Fruit fly (Drosophila melanogaster) whole organism, pupa: ENCODE measurements around the gene CNMa.
A peak's percentile ranks its signal among the peaks of the same experiment; 100 is the strongest.

ENCODE experiments used
- CG10348 ChIP-seq: fragments of 200-800 bp; sonication (Bioruptor generic); IDR thresholded peaks from 2 replicates; pipeline ENCODE4 v1.3.6; 2022; ENCODE audit warnings: missing biosample characterization, missing genetic modification characterization
- CG12605 ChIP-seq: fragments of 200-800 bp; sonication (Bioruptor generic); IDR thresholded peaks from 2 replicates; pipeline ENCODE4 v1.3.6; 2022; ENCODE audit warnings: missing biosample characterization, missing genetic modification characterization
- CG13204 ChIP-seq: fragments of 200-800 bp; sonication (Bioruptor generic); optimal IDR thresholded peaks from 2 replicates; lab custom pipeline; 2018; ENCODE audit warnings: missing biosample characterization, mild to moderate bottlenecking, missing genetic modification characterization, moderate library complexity
- CG14655 ChIP-seq: fragments of 200-800 bp; sonication (Bioruptor generic); optimal IDR thresholded peaks from 3 replicates; lab custom pipeline; 2017; ENCODE audit warnings: mild to moderate bottlenecking, missing biosample characterization, missing genetic modification reagents, missing genetic modification characterization
- CG15710 ChIP-seq: fragments of 200-800 bp; sonication (Bioruptor generic); optimal IDR thresholded peaks from 2 replicates; lab custom pipeline; 2018; ENCODE audit warnings: missing biosample characterization, mild to moderate bottlenecking, missing genetic modification characterization, moderate library complexity
- CG17806 ChIP-seq: fragments of 200-800 bp; sonication (Bioruptor generic); optimal IDR thresholded peaks from 2 replicates; lab custom pipeline; 2018; ENCODE audit warnings: missing biosample characterization, mild to moderate bottlenecking, missing genetic modification characterization, moderate library complexity
- CG32121 ChIP-seq: fragments of 200-800 bp; sonication (Bioruptor generic); IDR thresholded peaks from 2 replicates; pipeline ENCODE4 v1.3.6; 2022; ENCODE audit warnings: missing biosample characterization, missing genetic modification characterization
- CG34367 ChIP-seq: fragments of 200-800 bp; sonication (Bioruptor generic); optimal IDR thresholded peaks from 2 replicates; lab custom pipeline; 2018; ENCODE audit warnings: missing biosample characterization, mild to moderate bottlenecking, missing genetic modification characterization
- CG4496 ChIP-seq: fragments of 200-800 bp; sonication (Bioruptor generic); IDR thresholded peaks from 3 replicates; pipeline ENCODE4 v1.3.6; 2022; ENCODE audit warnings: missing biosample characterization, missing genetic modification characterization
- CG8159 ChIP-seq: fragments of 200-800 bp; sonication (Bioruptor generic); optimal IDR thresholded peaks from 3 replicates; lab custom pipeline; 2018; ENCODE audit warnings: missing biosample characterization, mild to moderate bottlenecking, missing genetic modification characterization, moderate library complexity
- CG8301 ChIP-seq: fragments of 200-800 bp; sonication (Bioruptor generic); optimal IDR thresholded peaks from 2 replicates; lab custom pipeline; 2018; ENCODE audit warnings: missing biosample characterization, mild to moderate bottlenecking, missing genetic modification characterization
- CG9948 ChIP-seq: fragments of 200-800 bp; sonication (Bioruptor generic); optimal IDR thresholded peaks from 2 replicates; lab custom pipeline; 2018; ENCODE audit warnings: missing biosample characterization, mild to moderate bottlenecking, missing genetic modification characterization, moderate library complexity
- D1 ChIP-seq: fragments of 200-800 bp; sonication (Bioruptor generic); optimal IDR thresholded peaks from 2 replicates; lab custom pipeline; 2018; ENCODE audit warnings: missing biosample characterization, mild to moderate bottlenecking, missing genetic modification characterization, moderate library complexity
- EcR ChIP-seq: fragments of 200-800 bp; sonication (Bioruptor generic); optimal IDR thresholded peaks from 3 replicates; lab custom pipeline; 2019; ENCODE audit warnings: missing biosample characterization, missing genetic modification characterization, mild to moderate bottlenecking, moderate library complexity, missing genetic modification reagents
- Ets98B ChIP-seq: fragments of 200-800 bp; sonication (Bioruptor generic); IDR thresholded peaks from 2 replicates; pipeline ENCODE4 v1.3.6; 2022; ENCODE audit warnings: missing biosample characterization, missing genetic modification characterization
- Pif1A ChIP-seq: fragments of 200-800 bp; sonication (Bioruptor generic); optimal IDR thresholded peaks from 3 replicates; lab custom pipeline; 2016; ENCODE audit warnings: missing biosample characterization, missing genetic modification characterization
- Pif1B ChIP-seq: fragments of 200-800 bp; sonication (Bioruptor generic); optimal IDR thresholded peaks from 3 replicates; lab custom pipeline; 2016; ENCODE audit warnings: missing biosample characterization, missing genetic modification characterization
- Snoo ChIP-seq: fragments of 200-800 bp; sonication (Bioruptor generic); optimal IDR thresholded peaks from 3 replicates; lab custom pipeline; 2017; ENCODE audit warnings: missing biosample characterization, mild to moderate bottlenecking, missing genetic modification characterization, inconsistent platforms
- fd96Ca ChIP-seq: fragments of 200-800 bp; sonication (Bioruptor generic); IDR thresholded peaks from 3 replicates; pipeline ENCODE4 v1.3.6; 2022; ENCODE audit warnings: missing biosample characterization, missing genetic modification characterization
- gl ChIP-seq: fragments of 200-800 bp; sonication (Bioruptor generic); optimal IDR thresholded peaks from 2 replicates; lab custom pipeline; 2018; ENCODE audit warnings: missing biosample characterization, mild to moderate bottlenecking, missing genetic modification characterization
- rn ChIP-seq: fragments of 200-800 bp; sonication (Bioruptor generic); IDR thresholded peaks from 2 replicates; pipeline ENCODE4 v1.3.6; 2022; ENCODE audit warnings: missing biosample characterization, missing genetic modification characterization

The CNMa gene

DNA sequence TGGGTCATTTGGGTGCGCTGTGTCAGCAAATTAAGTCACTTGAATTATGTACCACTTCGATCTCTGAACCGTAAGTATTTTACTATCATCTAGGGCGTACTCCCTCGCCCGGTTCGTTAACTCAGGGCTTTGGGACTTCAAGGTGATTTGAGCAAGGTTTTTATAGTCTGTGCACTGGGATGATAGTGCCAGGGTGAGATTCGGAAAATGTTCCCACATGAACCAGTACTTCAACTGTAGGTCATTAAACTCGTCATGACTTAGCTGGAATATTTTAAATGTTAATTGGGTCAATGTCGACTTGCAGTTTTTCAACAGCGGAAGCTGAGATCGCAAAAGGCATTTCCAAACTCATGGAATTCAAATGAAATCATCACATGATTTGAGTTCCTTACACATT lies at the start of gene CNMa:
TSS of gene CNMa (minus strand) at position 101 of the 400 bp plus-strand sequence.
- TF ChIP-seq CG13204: no peak
- no peak for TF ChIP-seq Pif1B (GFP tag; lab: Kevin White, UChicago)
- TF ChIP-seq CG14655: no peak
- TF ChIP-seq Snoo: no peak
- TF ChIP-seq CG17806 (tag; lab: Kevin White, UChicago): no peak
- TF ChIP-seq CG32121 (GFP tag; lab: Robert Waterston, UW): no peak
- no peak for TF ChIP-seq Pif1A (GFP tag; lab: Kevin White, UChicago)
- no peak for TF ChIP-seq CG12605
- TF ChIP-seq CG8301: no peak
- no peak for TF ChIP-seq CG9948 (tag; lab: Kevin White, UChicago)
- no peak for TF ChIP-seq rn

- TF ChIP-seq fd96Ca (GFP tag; lab: Robert Waterston, UW) (0 out of 3 replicates have a peak, but pooled peaks have one; percentile 16), D1 (tag; lab: Kevin White, UChicago) (no peak)
- TF ChIP-seq, all 21 proteins: peak for 1
These were observed 49.0 kb upstream of the CNMa start for dm6 chr3L:1904440-1904839.

- TF ChIP-seq gl (tag; lab: Kevin White, UChicago) (no peak), CG17806 (tag; lab: Kevin White, UChicago) (peak; percentile 37), CG15710 (tag; lab: Kevin White, UChicago) (no peak), CG32121 (GFP tag; lab: Robert Waterston, UW) (peak; percentile 94), CG9948 (tag; lab: Kevin White, UChicago) (no peak), rn (peak; percentile 78), Pif1A (GFP tag; lab: Kevin White, UChicago) (peak; percentile 50), CG10348 (peak; percentile 29; the same call in 1 of the 2 replicates), CG8301 (peak; percentile 60), D1 (tag; lab: Kevin White, UChicago) (no peak), CG14655 (peak; percentile 49), CG8159 (tag; lab: Kevin White, UChicago) (peak; percentile 38), CG4496 (peak; percentile 87), CG12605 (peak; percentile 78), fd96Ca (GFP tag; lab: Robert Waterston, UW) (peak; percentile 58; the same call in 2 of the 3 replicates), EcR (GFP tag; lab: Kevin White, UChicago) (no peak), Pif1B (GFP tag; lab: Kevin White, UChicago) (peak; percentile 5), Snoo (no peak), Ets98B (peak; percentile 90), CG13204 (no peak)
- TF ChIP-seq, all 21 proteins: peak for 13
These were observed 45.2 kb upstream of the CNMa start for dm6 chr3L:1900633-1901032.

DNA sequence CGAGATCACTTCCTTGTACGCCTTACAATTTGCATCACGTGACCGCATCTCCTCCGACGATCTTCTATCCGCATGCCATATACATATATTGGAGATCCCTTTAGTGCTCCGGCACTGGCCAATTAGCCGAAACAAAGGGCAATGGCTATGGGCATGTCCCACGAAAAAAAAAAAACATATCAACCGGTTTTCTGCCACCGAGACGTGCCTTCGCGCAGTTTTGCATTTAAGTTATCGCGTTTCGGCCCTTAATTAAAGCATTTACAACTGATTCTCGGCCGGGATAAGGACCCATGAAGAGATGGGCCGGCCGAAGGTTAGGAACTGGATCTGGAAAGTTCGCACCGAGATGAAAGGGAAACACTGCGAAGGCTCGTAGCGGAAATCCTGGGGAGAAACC lies 44.2 kb upstream of the CNMa start:
- TF ChIP-seq CG32121 (GFP tag; lab: Robert Waterston, UW): no peak
- TF ChIP-seq CG4496: 0 out of 3 replicates have a peak, but pooled peaks have one; percentile 37
- no peak for TF ChIP-seq CG8159 (tag; lab: Kevin White, UChicago)
- TF ChIP-seq CG15710 (tag; lab: Kevin White, UChicago): no peak
- TF ChIP-seq CG12605: no peak
- TF ChIP-seq EcR (GFP tag; lab: Kevin White, UChicago): peak; percentile 78
- TF ChIP-seq Ets98B: no peak
- no peak for TF ChIP-seq CG34367
- TF ChIP-seq CG14655: no peak
- TF ChIP-seq, all 21 proteins: peak for 2

DNA sequence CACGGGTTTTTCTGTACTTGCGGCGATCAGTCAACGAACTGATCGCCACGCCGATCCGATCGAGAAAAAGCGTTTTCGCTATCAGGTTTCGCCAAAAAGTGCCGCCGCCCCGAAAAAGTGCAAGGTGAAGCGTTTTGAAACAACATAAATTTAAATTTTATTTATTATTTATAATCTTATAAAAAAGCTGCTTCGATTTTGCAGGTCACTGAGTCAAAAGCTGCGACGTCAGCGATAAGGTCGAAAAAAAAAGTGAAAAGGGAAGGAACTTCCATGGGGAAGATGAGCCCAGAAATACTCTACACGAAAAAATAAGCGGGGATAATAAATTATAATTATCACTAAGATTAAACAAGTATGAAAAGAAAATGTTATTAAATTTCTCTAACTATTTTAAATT lies 42.3 kb upstream of the CNMa start:
- TF ChIP-seq fd96Ca (GFP tag; lab: Robert Waterston, UW) (no peak), CG10348 (no peak), CG8159 (tag; lab: Kevin White, UChicago) (no peak), CG32121 (GFP tag; lab: Robert Waterston, UW) (no peak), CG34367 (no peak), Ets98B (no peak), CG13204 (no peak), CG12605 (no peak), CG4496 (no peak), D1 (tag; lab: Kevin White, UChicago) (no peak), CG17806 (tag; lab: Kevin White, UChicago) (no peak), CG15710 (tag; lab: Kevin White, UChicago) (no peak), Pif1A (GFP tag; lab: Kevin White, UChicago) (no peak), Snoo (no peak), Pif1B (GFP tag; lab: Kevin White, UChicago) (no peak), gl (tag; lab: Kevin White, UChicago) (no peak), CG8301 (no peak), CG9948 (tag; lab: Kevin White, UChicago) (no peak)

DNA sequence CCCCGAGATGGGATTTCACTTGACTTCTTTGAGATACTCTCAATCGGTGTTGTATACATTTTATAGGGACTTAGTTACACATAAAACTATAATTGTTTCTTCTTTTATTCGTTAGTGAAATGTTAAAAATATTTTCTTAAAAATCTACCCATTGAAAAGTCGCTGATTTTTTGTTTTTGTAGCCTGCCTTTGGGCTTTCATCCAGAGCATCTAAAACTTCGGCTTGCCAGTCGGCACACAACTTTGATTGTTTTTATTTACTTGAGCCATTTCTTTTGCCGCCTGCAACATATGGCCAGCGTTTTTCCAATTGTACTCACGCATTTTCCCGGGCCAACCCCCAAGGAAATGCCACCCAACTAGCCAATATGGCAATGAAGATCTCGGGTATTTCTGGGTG lies 36.5 kb upstream of the CNMa start:
- no peak for TF ChIP-seq CG13204
- no peak for TF ChIP-seq CG12605
- no peak for TF ChIP-seq CG17806 (tag; lab: Kevin White, UChicago)
- TF ChIP-seq gl (tag; lab: Kevin White, UChicago): no peak
- TF ChIP-seq Pif1B (GFP tag; lab: Kevin White, UChicago): no peak
- TF ChIP-seq rn: no peak
- TF ChIP-seq Pif1A (GFP tag; lab: Kevin White, UChicago): no peak
- no peak for TF ChIP-seq CG10348

DNA sequence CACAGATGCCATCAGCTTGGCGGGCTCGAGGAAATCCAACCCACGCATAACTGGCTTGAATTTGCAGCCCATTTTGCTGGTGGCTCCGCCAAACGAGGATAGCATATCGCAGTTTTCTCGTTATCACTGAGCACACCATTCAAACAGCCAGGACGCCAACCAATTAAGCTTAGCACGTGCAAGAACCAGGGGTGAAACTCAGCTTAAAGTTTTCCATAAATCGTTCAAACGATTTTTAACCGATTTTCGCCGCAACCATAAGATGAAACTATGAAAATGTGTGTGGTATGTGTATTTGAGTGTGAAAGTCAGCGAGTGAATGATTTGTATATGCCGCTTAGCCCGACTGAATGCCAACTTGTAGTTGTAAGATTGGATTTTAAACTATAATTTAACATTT lies 35.5 kb upstream of the CNMa start:
- TF ChIP-seq CG4496: peak; percentile 25; the same call in 1 of the 3 replicates
- no peak for TF ChIP-seq CG34367
